Fruit fly (Drosophila melanogaster): ENCODE results near the gene sc.

sc gene

dm6 chrX:407455-407854, 11.6 kb downstream of the sc start (continued):
- TF ChIP-seq D19A (tag; optimal IDR thresholded peaks at IDR 0.05) (peak; percentile 74), tll (GFP tag; optimal IDR thresholded peaks at IDR 0.05) (no peak), CG1233 (GFP tag; optimal IDR thresholded peaks at IDR 0.05) (no peak), CG16863 (GFP tag; optimal IDR thresholded peaks at IDR 0.05) (no peak), CG15514 (GFP tag; optimal IDR thresholded peaks at IDR 0.05) (no peak), ATbp (GFP tag; optimal IDR thresholded peaks at IDR 0.05) (no peak), HLH4C (GFP tag; IDR thresholded peaks at IDR 0.05; ENCODE audit: partially characterized antibody) (no peak), fd3F (GFP tag; optimal IDR thresholded peaks at IDR 0.05) (no peak), Scr (GFP tag; IDR thresholded peaks at IDR 0.05; ENCODE audit: partially characterized antibody) (no peak), Lim3 (GFP tag; IDR thresholded peaks at IDR 0.05) (no peak), Bteb2 (GFP tag; optimal IDR thresholded peaks at IDR 0.05) (no peak), CG17829 (tag; optimal IDR thresholded peaks at IDR 0.05) (peak; percentile 35), kay (GFP tag; optimal IDR thresholded peaks at IDR 0.05) (no peak), so (GFP tag; IDR thresholded peaks at IDR 0.05) (no peak), CG32767 (GFP tag; IDR thresholded peaks at IDR 0.05) (no peak), fd96Cb (tag; optimal IDR thresholded peaks at IDR 0.05) (no peak), stc (GFP tag; IDR thresholded peaks at IDR 0.05) (no peak), Side (GFP tag; optimal IDR thresholded peaks at IDR 0.05) (no peak), Taf1 (GFP tag; IDR thresholded peaks at IDR 0.05) (no peak), C15 (GFP tag; IDR thresholded peaks at IDR 0.05) (no peak), run (tag; optimal IDR thresholded peaks at IDR 0.05) (no peak), CG17568 (GFP tag; optimal IDR thresholded peaks at IDR 0.05) (no peak), CG9437 (GFP tag; optimal IDR thresholded peaks at IDR 0.05) (no peak), CG5180 (GFP tag; optimal IDR thresholded peaks at IDR 0.05) (no peak), Mrtf (GFP tag; IDR thresholded peaks at IDR 0.05) (no peak), CG12155 (GFP tag; optimal IDR thresholded peaks at IDR 0.05) (no peak), btn (GFP tag; optimal IDR thresholded peaks at IDR 0.05) (no peak), maf-S (GFP tag; optimal IDR thresholded peaks at IDR 0.05) (no peak), CG10267 (tag; optimal IDR thresholded peaks at IDR 0.05) (peak; percentile 6), Fer2 (tag; optimal IDR thresholded peaks at IDR 0.05) (no peak), amos (GFP tag; IDR thresholded peaks at IDR 0.05; ENCODE audit: partially characterized antibody) (no peak), Xbp1 (GFP tag; optimal IDR thresholded peaks at IDR 0.05) (no peak), exex (tag; optimal IDR thresholded peaks at IDR 0.05) (no peak), Aef1 (GFP tag; IDR thresholded peaks at IDR 0.05) (no peak), Dip3 (GFP tag; optimal IDR thresholded peaks at IDR 0.05) (no peak), CG14860 (GFP tag; IDR thresholded peaks at IDR 0.05; ENCODE audit: partially characterized antibody) (no peak), zen (tag; optimal IDR thresholded peaks at IDR 0.05) (peak; percentile 72), CG11093 (GFP tag; IDR thresholded peaks at IDR 0.05) (no peak), CG7786 (GFP tag; optimal IDR thresholded peaks at IDR 0.05) (no peak), CG13894 (tag; optimal IDR thresholded peaks at IDR 0.05) (no peak), Dip2 (GFP tag; IDR thresholded peaks at IDR 0.05) (no peak), CG14014 (GFP tag; IDR thresholded peaks at IDR 0.05) (no peak), repo (GFP tag; optimal IDR thresholded peaks at IDR 0.05) (no peak), CG12104 (GFP tag; optimal IDR thresholded peaks at IDR 0.05) (no peak), Awh (GFP tag; IDR thresholded peaks at IDR 0.05) (no peak), CG15479 (GFP tag; optimal IDR thresholded peaks at IDR 0.05) (no peak), trem (tag; optimal IDR thresholded peaks at IDR 0.05) (peak; percentile 19), grau (tag; optimal IDR thresholded peaks at IDR 0.05) (no peak), CTCF (GFP tag; optimal IDR thresholded peaks at IDR 0.05) (peak; percentile 89), CG12219 (GFP tag; optimal IDR thresholded peaks at IDR 0.05) (no peak), CG30431 (GFP tag; optimal IDR thresholded peaks at IDR 0.05) (no peak), dan (GFP tag; IDR thresholded peaks at IDR 0.05) (no peak)

Data from whole organism, embryonic.